Worm (Caenorhabditis elegans) whole organism, L4 larva: Measurements from ENCODE around the gene col-163.

Source experiments
- ceh-44 ChIP-seq: fragments of 200-800 bp; sonication (Bioruptor generic); IDR thresholded peaks from 2 replicates; pipeline ENCODE4 v1.3.6; 2022; ENCODE audit warnings: missing genetic modification reagents, missing genetic modification characterization, missing compliant biosample characterization
- nhr-237 ChIP-seq: sonication (generic microtip); optimal IDR thresholded peaks from 2 replicates; lab custom pipeline; 2017; ENCODE audit warnings: missing biosample characterization, missing genetic modification characterization

DNA sequence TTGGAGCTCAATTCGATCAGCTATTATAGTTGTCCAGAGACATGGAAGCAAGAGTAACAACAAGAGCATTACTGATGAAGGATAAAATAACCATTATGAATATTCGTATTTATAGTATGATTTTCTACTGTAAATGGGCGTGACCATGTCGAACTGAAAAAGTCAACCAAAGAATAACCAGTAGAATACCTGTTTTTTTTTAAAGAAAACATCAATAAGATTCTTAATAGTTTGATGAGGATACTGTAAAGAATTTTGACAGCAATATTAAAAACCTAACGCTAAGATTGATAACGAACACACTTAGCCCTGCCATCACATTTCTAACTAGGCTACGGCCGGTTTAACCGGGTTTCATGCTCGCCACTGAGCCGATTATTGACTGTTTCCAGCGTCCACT lies 46.9 kb upstream of the col-163 start, which contains the start of gene vmo-1:
- TF ChIP-seq nhr-237 (tag; lab: Kevin White, UChicago) (no peak), ceh-44 (GFP tag; lab: Robert Waterston, UW) (no peak)
